Worm (Caenorhabditis elegans) whole organism, L4/young adult: ENCODE data around the gene clec-185.

ENCODE experiments used
- W03F9.2 ChIP-seq: fragments of 150-350 bp; optimal IDR thresholded peaks from 2 replicates; lab custom pipeline; 2014; ENCODE audit warnings: missing biosample characterization, missing genetic modification characterization
- dao-5 ChIP-seq: sonication (generic microtip); optimal IDR thresholded peaks from 2 replicates; lab custom pipeline; 2016; ENCODE audit warnings: missing genotype, missing genetic modification characterization, moderate library complexity, missing compliant biosample characterization
- him-1 ChIP-seq: sonication (generic microtip); optimal IDR thresholded peaks from 2 replicates; lab custom pipeline; 2016; ENCODE audit warnings: missing genotype, missing genetic modification reagents, missing genetic modification characterization, missing compliant biosample characterization

DNA sequence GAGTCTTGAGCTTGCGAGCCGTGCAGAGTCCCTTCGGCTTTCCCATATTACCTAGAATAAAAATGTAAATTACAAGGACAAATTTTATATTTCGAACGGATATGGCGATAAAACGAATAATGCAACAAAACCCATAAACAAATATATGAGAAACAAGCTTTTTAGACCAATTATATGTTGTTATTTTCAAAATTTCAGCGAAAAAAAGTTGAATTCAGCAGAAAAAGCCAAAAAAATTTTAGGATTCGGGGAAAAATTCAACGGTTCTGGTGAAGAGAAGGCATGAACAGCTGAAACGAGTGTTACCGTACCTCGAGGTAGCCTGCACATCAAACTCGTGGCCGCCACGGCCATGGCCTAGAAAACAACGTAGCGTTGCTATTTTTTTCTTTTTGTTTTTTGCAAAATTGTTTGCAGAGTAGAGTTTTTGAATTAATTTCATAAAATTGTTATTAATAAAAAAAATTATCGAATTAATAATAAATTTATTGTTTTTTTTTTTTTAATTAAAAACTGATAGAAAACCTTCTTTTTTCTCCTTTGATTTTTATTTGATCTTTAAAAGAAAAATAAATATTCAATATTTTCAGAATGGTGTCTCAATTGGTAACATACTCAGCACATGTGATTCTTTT is 47.3 kb upstream of the clec-185 start, which contains the start of the genes rps-23 and dpm-3:
- TF ChIP-seq him-1 (tag; lab: Kevin White, UChicago), result peak; percentile 87
- TF ChIP-seq W03F9.2 (tag; lab: Kevin White, UChicago), result peak; percentile 94
- TF ChIP-seq dao-5 (tag; lab: Kevin White, UChicago), result no peak
